Worm (Caenorhabditis elegans): ENCODE data around the gene duxl-1.

- TF ChIP-seq ceh-22 (tag; optimal IDR thresholded peaks at IDR 0.05) (no peak), Y22D7AL.16 (tag; optimal IDR thresholded peaks at IDR 0.05) (no peak), pqm-1 (tag; optimal IDR thresholded peaks at IDR 0.05) (no peak), nhr-11 (tag; optimal IDR thresholded peaks at IDR 0.05) (no peak), pax-1 (tag; optimal IDR thresholded peaks at IDR 0.05) (no peak)
These were observed 49.5 kb upstream of the duxl-1 start, which contains the start of gene fbxa-164 for ce11 chrII:1613972-1614371.
